Fruit fly (Drosophila melanogaster) Kc167 (cell line): ENCODE results near the gene CG11089.

Experiments used
- Myc ChIP-seq: fragments of >200 bp; optimal IDR thresholded peaks from 2 replicates; lab custom pipeline; 2017; ENCODE audit warnings: missing external identifiers
- Sin3A ChIP-seq: fragments of >200 bp; optimal IDR thresholded peaks from 2 replicates; lab custom pipeline; 2018; ENCODE audit warnings: missing external identifiers
- insv ChIP-seq: fragments of >200 bp; optimal IDR thresholded peaks from 3 replicates; lab custom pipeline; 2018; ENCODE audit warnings: missing external identifiers
- psq ChIP-seq: fragments of >200 bp; optimal IDR thresholded peaks from 2 replicates; lab custom pipeline; 2017; ENCODE audit warnings: missing external identifiers

DNA sequence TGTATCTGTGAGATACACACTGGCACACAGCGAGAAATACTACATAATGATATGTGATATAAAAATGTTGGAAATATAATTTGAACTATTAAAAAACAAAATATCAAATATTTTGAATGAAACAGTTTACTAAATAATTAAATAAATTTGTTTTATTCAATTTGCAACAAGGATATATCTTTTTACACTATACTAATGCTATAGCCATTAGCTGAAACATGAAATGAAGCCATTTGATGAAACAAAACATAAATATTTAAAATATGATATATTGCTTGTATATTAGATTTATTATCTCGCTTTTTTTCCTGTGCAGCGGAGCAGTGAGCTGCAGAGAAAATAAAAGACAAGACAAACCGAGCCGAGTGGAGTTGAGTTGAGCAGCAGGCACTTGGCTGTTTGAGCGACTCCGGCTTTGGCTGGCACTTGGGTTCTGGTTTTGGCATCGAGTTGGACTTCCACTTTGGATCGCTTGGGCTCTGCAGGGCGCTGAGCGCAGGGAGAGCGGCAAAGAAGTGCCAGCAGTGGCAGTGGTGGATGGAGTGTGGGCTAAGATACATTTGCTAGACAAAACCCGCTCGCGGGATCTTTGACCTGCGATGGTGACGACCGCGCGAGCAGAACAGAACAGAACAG lies 16.6 kb downstream of the CG11089 start:
- no peak for TF ChIP-seq psq (lab: Kevin White, UChicago)
- no peak for TF ChIP-seq Myc (lab: Kevin White, UChicago)
- TF ChIP-seq insv (lab: Kevin White, UChicago) = no peak
- no peak for TF ChIP-seq Sin3A (lab: Kevin White, UChicago)
